Fruit fly (Drosophila melanogaster) whole organism, embryonic: ENCODE data around the gene CG33552.

ENCODE experiments used
- C15 ChIP-seq: fragments of 200-800 bp; sonication (Bioruptor generic); IDR thresholded peaks from 3 replicates; pipeline ENCODE4 v1.3.6; 2022; ENCODE audit warnings: missing biosample characterization, missing genetic modification characterization
- CG10366 ChIP-seq: fragments of 200-800 bp; sonication (Bioruptor generic); IDR thresholded peaks from 2 replicates; pipeline ENCODE4 v1.3.6; 2022; ENCODE audit warnings: missing biosample characterization, missing genetic modification characterization
- CG11093 ChIP-seq: fragments of 200-800 bp; sonication (Bioruptor generic); IDR thresholded peaks from 3 replicates; pipeline ENCODE4 v1.3.6; 2022; ENCODE audit warnings: missing biosample characterization, missing genetic modification characterization
- CG1233 ChIP-seq: fragments of 200-800 bp; sonication (Bioruptor generic); optimal IDR thresholded peaks from 4 replicates; lab custom pipeline; 2018; ENCODE audit warnings: missing biosample characterization, mild to moderate bottlenecking, missing genetic modification characterization
- CG14050 ChIP-seq: fragments of 200-800 bp; sonication (Bioruptor generic); IDR thresholded peaks from 3 replicates; pipeline ENCODE4 v1.3.6; 2022; ENCODE audit warnings: missing biosample characterization, missing genetic modification characterization
- CG14710 ChIP-seq: fragments of 200-800 bp; sonication (Bioruptor generic); optimal IDR thresholded peaks from 3 replicates; lab custom pipeline; 2019; ENCODE audit warnings: missing biosample characterization, mild to moderate bottlenecking, missing genetic modification characterization, moderate library complexity
- CG14965 ChIP-seq: fragments of 200-800 bp; sonication (Bioruptor generic); optimal IDR thresholded peaks from 2 replicates; lab custom pipeline; 2016; ENCODE audit warnings: missing biosample characterization, missing genetic modification characterization, borderline replicate concordance
- CG2875 ChIP-seq: fragments of 200-800 bp; sonication (Bioruptor generic); optimal IDR thresholded peaks from 2 replicates; lab custom pipeline; 2017; ENCODE audit warnings: missing biosample characterization, mild to moderate bottlenecking, missing genetic modification characterization, missing genetic modification reagents
- CG3163 ChIP-seq: fragments of 200-800 bp; sonication (Bioruptor generic); optimal IDR thresholded peaks from 3 replicates; lab custom pipeline; 2016; ENCODE audit warnings: missing biosample characterization, missing genetic modification characterization
- CG3838 ChIP-seq: fragments of 200-800 bp; sonication (Bioruptor generic); optimal IDR thresholded peaks from 3 replicates; lab custom pipeline; 2016; ENCODE audit warnings: missing biosample characterization, missing genetic modification characterization
- CG4328 ChIP-seq: fragments of 200-800 bp; sonication (Bioruptor generic); optimal IDR thresholded peaks from 3 replicates; lab custom pipeline; 2017; ENCODE audit warnings: missing biosample characterization, missing genetic modification reagents, missing genetic modification characterization
- CG6689 ChIP-seq: fragments of 200-800 bp; sonication (Bioruptor generic); IDR thresholded peaks from 2 replicates; pipeline ENCODE4 v1.3.6; 2022; ENCODE audit warnings: missing biosample characterization, missing genetic modification characterization
- CG6813 ChIP-seq: fragments of 200-800 bp; sonication (Bioruptor generic); optimal IDR thresholded peaks from 2 replicates; lab custom pipeline; 2017; ENCODE audit warnings: missing biosample characterization, missing genetic modification characterization, mild to moderate bottlenecking, moderate library complexity, missing genetic modification reagents
- CG7839 ChIP-seq: fragments of 200-800 bp; sonication (Bioruptor generic); optimal IDR thresholded peaks from 3 replicates; lab custom pipeline; 2018; ENCODE audit warnings: missing biosample characterization, mild to moderate bottlenecking, missing genetic modification characterization, moderate library complexity
- CG9437 ChIP-seq: fragments of 200-800 bp; sonication (Bioruptor generic); optimal IDR thresholded peaks from 2 replicates; lab custom pipeline; 2018; ENCODE audit warnings: missing biosample characterization, mild to moderate bottlenecking, missing genetic modification characterization
- CG9797 ChIP-seq: fragments of 200-800 bp; sonication (Bioruptor generic); optimal IDR thresholded peaks from 3 replicates; lab custom pipeline; 2018; ENCODE audit warnings: missing biosample characterization, mild to moderate bottlenecking, missing genetic modification characterization
- Dip3 ChIP-seq: fragments of 200-800 bp; sonication (Bioruptor generic); optimal IDR thresholded peaks from 3 replicates; lab custom pipeline; 2016; ENCODE audit warnings: missing biosample characterization, missing genetic modification characterization
- E2f2 ChIP-seq: fragments of 200-800 bp; sonication (Bioruptor generic); IDR thresholded peaks from 2 replicates; pipeline ENCODE4 v1.3.6; 2022; ENCODE audit warnings: missing biosample characterization, missing genetic modification characterization
- Ets65A ChIP-seq: fragments of 200-800 bp; sonication (Bioruptor generic); peaks from one replicate; lab custom pipeline; 2016; ENCODE audit warnings: missing biosample characterization, missing genetic modification characterization
- Gug ChIP-seq: fragments of 200-800 bp; sonication (Bioruptor generic); IDR thresholded peaks from 4 replicates; pipeline ENCODE4 v1.3.6; 2022; ENCODE audit warnings: missing biosample characterization, missing genetic modification characterization
- Hsf ChIP-seq: fragments of 200-800 bp; sonication (Bioruptor generic); optimal IDR thresholded peaks from 3 replicates; lab custom pipeline; 2016; ENCODE audit warnings: missing biosample characterization, missing genetic modification characterization
- Nf-YB ChIP-seq: fragments of 200-800 bp; sonication (Bioruptor generic); optimal IDR thresholded peaks from 3 replicates; lab custom pipeline; 2019; ENCODE audit warnings: missing biosample characterization, mild to moderate bottlenecking, missing genetic modification characterization, moderate library complexity
- Pdp1 ChIP-seq, 2 experiments: fragments of 200-800 bp; sonication (Bioruptor generic); optimal IDR thresholded peaks; 3 replicates each; lab custom pipeline; 2016; ENCODE audit warnings: missing biosample characterization in 2 of 2, missing genetic modification characterization in 2 of 2, mild to moderate bottlenecking in 1 of 2, moderate library complexity in 1 of 2
- Poxn ChIP-seq: fragments of 200-800 bp; sonication (Bioruptor generic); IDR thresholded peaks from 2 replicates; pipeline ENCODE4 v1.3.6; 2022; ENCODE audit warnings: missing biosample characterization, missing genetic modification characterization
- Rfx ChIP-seq: fragments of 200-800 bp; sonication (Bioruptor generic); IDR thresholded peaks from 2 replicates; pipeline ENCODE4 v1.3.6; 2022; ENCODE audit warnings: missing biosample characterization, missing genetic modification characterization
- amos ChIP-seq: fragments of 200-800 bp; sonication (Bioruptor generic); IDR thresholded peaks from 2 replicates; pipeline ENCODE4 v1.3.6; 2022; ENCODE audit warnings: missing biosample characterization, missing genetic modification characterization; ENCODE audit not compliant: partially characterized antibody
- cas ChIP-seq: fragments of 200-800 bp; sonication (Bioruptor generic); IDR thresholded peaks from 2 replicates; pipeline ENCODE4 v1.3.6; 2022; ENCODE audit warnings: missing biosample characterization, missing genetic modification characterization
- disco-r ChIP-seq: fragments of 200-800 bp; sonication (Bioruptor generic); optimal IDR thresholded peaks from 2 replicates; lab custom pipeline; 2016; ENCODE audit warnings: missing biosample characterization, missing genetic modification characterization
- ems ChIP-seq: fragments of 200-800 bp; sonication (Bioruptor generic); optimal IDR thresholded peaks from 3 replicates; lab custom pipeline; 2016; ENCODE audit warnings: missing biosample characterization, missing genetic modification characterization
- eve ChIP-seq, 2 experiments: fragments of >200 bp; optimal IDR thresholded peaks; 2 replicates each; lab custom pipeline; 2017; ENCODE audit warnings: missing biosample characterization in 2 of 2, missing genetic modification characterization in 2 of 2
- eyg ChIP-seq: fragments of 200-800 bp; sonication (Bioruptor generic); optimal IDR thresholded peaks from 3 replicates; lab custom pipeline; 2016; ENCODE audit warnings: missing biosample characterization, missing genetic modification characterization
- fd64A ChIP-seq: fragments of 200-800 bp; sonication (Bioruptor generic); optimal IDR thresholded peaks from 3 replicates; lab custom pipeline; 2018; ENCODE audit warnings: missing biosample characterization, mild to moderate bottlenecking, missing genetic modification characterization
- gce ChIP-seq: fragments of 200-800 bp; sonication (Bioruptor generic); IDR thresholded peaks from 3 replicates; pipeline ENCODE4 v1.3.6; 2022; ENCODE audit warnings: missing biosample characterization, missing genetic modification characterization
- gro ChIP-seq: fragments of 200-800 bp; sonication (Bioruptor generic); optimal IDR thresholded peaks from 2 replicates; lab custom pipeline; 2016; ENCODE audit warnings: missing biosample characterization, missing genetic modification characterization
- her ChIP-seq: fragments of 200-800 bp; sonication (Bioruptor generic); optimal IDR thresholded peaks from 2 replicates; lab custom pipeline; 2016; ENCODE audit warnings: missing biosample characterization, missing genetic modification characterization
- insv ChIP-seq, 2 experiments: fragments of 200-800 bp; sonication (Bioruptor generic); optimal IDR thresholded peaks; 3 replicates each; lab custom pipeline; 2016 to 2018; ENCODE audit warnings: missing biosample characterization in 2 of 2, missing genetic modification characterization in 2 of 2
- lov ChIP-seq, 2 experiments: fragments of 200-800 bp in 1 of 2; fragments of >200 bp in 1 of 2; sonication (Bioruptor generic) in 1 of 2; IDR thresholded peaks in 1 of 2; optimal IDR thresholded peaks in 1 of 2; 2 replicates in 1 of 2; 3 replicates in 1 of 2; pipeline versions ENCODE4 v1.3.6 to Lab custom; 2017 to 2022; ENCODE audit warnings: missing biosample characterization in 1 of 2, missing genetic modification characterization in 1 of 2
- oc ChIP-seq: fragments of 200-800 bp; sonication (Bioruptor generic); optimal IDR thresholded peaks from 2 replicates; lab custom pipeline; 2018; ENCODE audit warnings: missing biosample characterization, mild to moderate bottlenecking, missing genetic modification characterization, moderate library complexity
- prd ChIP-seq, 3 experiments: fragments of >200 bp in 2 of 3; fragments of 200-800 bp in 1 of 3; sonication (Bioruptor generic) in 1 of 3; optimal IDR thresholded peaks in 2 of 3; IDR thresholded peaks in 1 of 3; 2 replicates in 2 of 3; 3 replicates in 1 of 3; pipeline versions ENCODE4 v1.3.6 to Lab custom; 2017 to 2022; ENCODE audit warnings: missing biosample characterization in 1 of 3, missing genetic modification characterization in 1 of 3
- pum ChIP-seq: fragments of 200-800 bp; sonication (Bioruptor generic); optimal IDR thresholded peaks from 2 replicates; lab custom pipeline; 2016; ENCODE audit warnings: missing biosample characterization, missing genetic modification characterization
- ro ChIP-seq: fragments of 200-800 bp; sonication (Bioruptor generic); IDR thresholded peaks from 2 replicates; pipeline ENCODE4 v1.3.6; 2022; ENCODE audit warnings: missing biosample characterization, missing genetic modification characterization
- tin ChIP-seq: fragments of 200-800 bp; sonication (Bioruptor generic); optimal IDR thresholded peaks from 3 replicates; lab custom pipeline; 2016; ENCODE audit warnings: missing biosample characterization, missing genetic modification characterization
- usp ChIP-seq: fragments of >200 bp; optimal IDR thresholded peaks from 2 replicates; lab custom pipeline; 2017; ENCODE audit warnings: missing biosample characterization, missing genetic modification characterization
- vnd ChIP-seq: fragments of 200-800 bp; sonication (Bioruptor generic); IDR thresholded peaks from 3 replicates; pipeline ENCODE4 v1.3.6; 2022; ENCODE audit warnings: missing biosample characterization, missing genetic modification characterization; ENCODE audit not compliant: partially characterized antibody
- wek ChIP-seq: fragments of 200-800 bp; sonication (Bioruptor generic); optimal IDR thresholded peaks from 3 replicates; lab custom pipeline; 2018; ENCODE audit warnings: missing biosample characterization, mild to moderate bottlenecking, missing genetic modification characterization, moderate library complexity

Gene CG33552

DNA sequence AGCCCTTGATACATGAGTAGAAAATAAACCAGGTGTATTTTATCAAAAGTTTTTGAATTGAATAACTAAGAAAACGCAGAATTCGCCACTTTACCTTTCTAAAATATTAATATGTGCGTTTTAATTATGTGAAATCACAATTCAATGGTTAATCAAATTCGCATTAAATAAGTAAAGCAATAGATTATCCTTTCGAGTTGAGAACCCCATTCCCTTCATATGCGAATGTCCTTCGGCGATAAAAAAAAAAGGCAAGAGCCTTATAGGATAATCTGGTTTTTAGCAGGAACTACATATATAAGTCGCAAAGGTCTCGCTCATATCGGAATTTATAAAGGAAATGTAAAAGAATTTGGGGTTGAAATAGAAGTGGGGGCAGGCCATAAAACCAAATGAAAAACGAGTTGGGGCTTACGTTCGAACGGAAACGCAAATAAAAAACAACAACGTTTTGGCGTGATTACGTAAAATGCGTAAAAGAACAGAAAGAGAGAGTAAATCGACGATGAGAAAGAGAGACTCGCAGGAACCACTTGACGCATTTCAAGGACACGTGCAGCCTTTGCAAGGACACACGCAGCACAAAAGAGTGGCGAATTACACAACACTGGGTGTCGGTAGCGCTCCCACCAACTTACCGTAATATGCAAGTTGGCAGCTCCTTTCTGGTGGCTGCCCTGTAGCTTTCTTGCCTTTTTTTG lies 33.0 kb downstream of the CG33552 start (continued):
- TF ChIP-seq Ets65A (GFP tag; lab: Kevin White, UChicago) (peak; percentile 73), CG3838 (GFP tag; lab: Kevin White, UChicago) (no peak), disco-r (no peak)

- TF ChIP-seq CG14965 (GFP tag; lab: Kevin White, UChicago) (peak; percentile 58), E2f2 (GFP tag; lab: Robert Waterston, UW) (peak; percentile 86), ro (peak; percentile 92), CG6689 (GFP tag; lab: Robert Waterston, UW) (peak; percentile 98), eyg (GFP tag; lab: Kevin White, UChicago) (peak; percentile 83), Dip3 (GFP tag; lab: Kevin White, UChicago) (peak; percentile 87), Gug (GFP tag; lab: Robert Waterston, UW) (peak; percentile 92), tin (GFP tag; lab: Kevin White, UChicago) (peak; percentile 95), usp (GFP tag; lab: Kevin White, UChicago) (no peak), cas (GFP tag; lab: Robert Waterston, UW) (peak; percentile 86), Rfx (peak; percentile 94), CG9437 (GFP tag; lab: Kevin White, UChicago) (peak; percentile 85), Nf-YB (peak; percentile 86), eve (GFP tag; optimal IDR thresholded peaks at IDR 0.05; lab: Kevin White, UChicago) (peak in 1 of 2 experiments; percentile 99), Poxn (peak; percentile 74), oc (peak; percentile 99), CG3163 (peak; percentile 60), insv (GFP tag; optimal IDR thresholded peaks at IDR 0.05; lab: Kevin White, UChicago) (peak in 1 of 2 experiments; percentile 59), lov (optimal IDR thresholded peaks at IDR 0.05; lab: Kevin White, UChicago) (no peak), lov (GFP tag; IDR thresholded peaks at IDR 0.05; lab: Robert Waterston, UW) (peak; percentile 96), CG14710 (tag; lab: Kevin White, UChicago) (peak; percentile 95), her (GFP tag; lab: Kevin White, UChicago) (peak; percentile 80), gce (GFP tag; lab: Robert Waterston, UW) (peak; percentile 97), fd64A (peak; percentile 94), prd (optimal IDR thresholded peaks at IDR 0.05; lab: Kevin White, UChicago) (no peak), prd (GFP tag; IDR thresholded peaks at IDR 0.05; lab: Robert Waterston, UW) (peak; percentile 98), wek (GFP tag; lab: Kevin White, UChicago) (peak; percentile 84), CG11093 (GFP tag; lab: Robert Waterston, UW) (peak; percentile 97), pum (GFP tag; lab: Kevin White, UChicago) (peak; percentile 90), CG10366 (GFP tag; lab: Robert Waterston, UW) (peak; percentile 98), CG2875 (GFP tag; lab: Kevin White, UChicago) (peak; percentile 97), Hsf (GFP tag; lab: Kevin White, UChicago) (peak; percentile 98), CG7839 (peak; percentile 97), CG14050 (GFP tag; lab: Robert Waterston, UW) (peak; percentile 98), ems (GFP tag; lab: Kevin White, UChicago) (peak; percentile 94), CG9797 (GFP tag; lab: Kevin White, UChicago) (peak; percentile 33), vnd (GFP tag; lab: Robert Waterston, UW) (no peak), C15 (peak; percentile 88), amos (no peak; the same call in 1 of the 2 replicates), gro (peak; percentile 82), CG4328 (GFP tag; lab: Kevin White, UChicago) (peak; percentile 91), CG6813 (GFP tag; lab: Kevin White, UChicago) (peak; percentile 96), Pdp1 (GFP tag; optimal IDR thresholded peaks at IDR 0.05; lab: Kevin White, UChicago) (peak; percentile 95 to 98), CG1233 (peak; percentile 94)
Measured at dm6 chr2L:16715841-16716701, 33.8 kb downstream of the CG33552 start, which contains the start of the genes Cyt-c-d and CG31808. Gene Cyt-c-d (plus strand): TSS chr2L:16715891. Gene CG31808 (minus strand): TSS chr2L:16716195.
